Worm (Caenorhabditis elegans): Measurements from ENCODE around the gene gpa-9.

gpa-9 gene

ce11 chrV:12629743-12630142, 19.4 kb downstream of the gpa-9 start, which contains the start of gene F56H9.6:
Gene F56H9.6 (minus strand): TSS chrV:12629843.
- TF ChIP-seq efl-1 (optimal IDR thresholded peaks at IDR 0.05): no peak
- TF ChIP-seq efl-1 (GFP tag; optimal IDR thresholded peaks at IDR 0.05 in 1 of 2): no peak
- peak; percentile 31 for TF ChIP-seq blmp-1 (tag; optimal IDR thresholded peaks at IDR 0.05)

- TF ChIP-seq egl-27 (tag; optimal IDR thresholded peaks at IDR 0.05) (no peak), xbp-1 (tag; optimal IDR thresholded peaks at IDR 0.05) (no peak), skn-1 (tag; optimal IDR thresholded peaks at IDR 0.05) (no peak), ztf-4 (tag; optimal IDR thresholded peaks at IDR 0.05) (no peak), nhr-71 (tag; optimal IDR thresholded peaks at IDR 0.05) (no peak), pax-3 (tag; optimal IDR thresholded peaks at IDR 0.05) (no peak)
Measured at ce11 chrV:12624371-12624770, 24.7 kb downstream of the gpa-9 start, which contains the start of gene F56H9.9. Gene F56H9.9 (minus strand): TSS chrV:12624471.

- TF ChIP-seq egl-13 (tag; optimal IDR thresholded peaks at IDR 0.05) (no peak), skn-1 (tag; optimal IDR thresholded peaks at IDR 0.05) (no peak), ceh-82 (tag; optimal IDR thresholded peaks at IDR 0.05) (no peak), hlh-17 (GFP tag; optimal IDR thresholded peaks at IDR 0.05; ENCODE audit: borderline replicate concordance) (no peak), tlp-1 (tag; optimal IDR thresholded peaks at IDR 0.05) (no peak), lin-35 (GFP tag; optimal IDR thresholded peaks at IDR 0.05) (no peak), alr-1 (tag; optimal IDR thresholded peaks at IDR 0.05; ENCODE audit: borderline replicate concordance) (no peak), tbx-2 (tag; optimal IDR thresholded peaks at IDR 0.05) (no peak), nhr-237 (tag; optimal IDR thresholded peaks at IDR 0.05) (no peak), unc-86 (tag; optimal IDR thresholded peaks at IDR 0.05) (no peak), aha-1 (tag; optimal IDR thresholded peaks at IDR 0.05) (no peak), zag-1 (tag; optimal IDR thresholded peaks at IDR 0.05) (no peak), C04F5.9 (tag; optimal IDR thresholded peaks at IDR 0.05) (no peak)
Measured at ce11 chrV:12612118-12612517, 37.0 kb downstream of the gpa-9 start, which contains the start of gene cyc-2.2. Gene cyc-2.2 (minus strand): TSS chrV:12612218.

ce11 chrV:12611029-12611428, 38.1 kb downstream of the gpa-9 start, which contains the start of gene cubn-1:
Gene cubn-1 (plus strand): TSS chrV:12611329.
- TF ChIP-seq unc-86 (tag; optimal IDR thresholded peaks at IDR 0.05) (no peak), lin-13 (GFP tag; optimal IDR thresholded peaks at IDR 0.05) (no peak), tlp-1 (tag; optimal IDR thresholded peaks at IDR 0.05) (no peak), isw-1 (GFP tag; IDR thresholded peaks at IDR 0.05) (no peak), blmp-1 (tag; optimal IDR thresholded peaks at IDR 0.05) (no peak), nhr-85 (tag) (no peak), egl-27 (tag; optimal IDR thresholded peaks at IDR 0.05) (no peak), ama-1 (optimal IDR thresholded peaks at IDR 0.05) (no peak), jun-1 (tag; optimal IDR thresholded peaks at IDR 0.05) (no peak), nhr-71 (tag; optimal IDR thresholded peaks at IDR 0.05) (no peak), lir-3 (tag; optimal IDR thresholded peaks at IDR 0.05; ENCODE audit: poor library complexity) (no peak), unc-62 (GFP tag; optimal IDR thresholded peaks at IDR 0.05) (no peak), fkh-8 (tag; optimal IDR thresholded peaks at IDR 0.05) (no peak), nhr-84 (tag; optimal IDR thresholded peaks at IDR 0.05) (no peak), ceh-8 (GFP tag; optimal IDR thresholded peaks at IDR 0.05) (no peak), tbx-2 (tag; optimal IDR thresholded peaks at IDR 0.05) (no peak), egl-13 (tag; optimal IDR thresholded peaks at IDR 0.05) (no peak), nhr-28 (tag; optimal IDR thresholded peaks at IDR 0.05) (no peak), nhr-76 (tag; optimal IDR thresholded peaks at IDR 0.05) (no peak), ceh-82 (tag; optimal IDR thresholded peaks at IDR 0.05) (no peak)

ce11 chrV:12609526-12609925, 39.6 kb downstream of the gpa-9 start, which contains the start of gene ZC116.1:
Gene ZC116.1 (plus strand): TSS chrV:12609826.
- TF ChIP-seq unc-86 (tag; optimal IDR thresholded peaks at IDR 0.05): no peak
- TF ChIP-seq xbp-1 (tag; optimal IDR thresholded peaks at IDR 0.05): no peak
- no peak for TF ChIP-seq skn-1 (tag; optimal IDR thresholded peaks at IDR 0.05)
- no peak for TF ChIP-seq nhr-19 (GFP tag; conservative IDR thresholded peaks at IDR 0.05)
- no peak for TF ChIP-seq efl-3 (GFP tag; optimal IDR thresholded peaks at IDR 0.05)
- TF ChIP-seq ceh-90 (tag; optimal IDR thresholded peaks at IDR 0.05): no peak
- no peak for TF ChIP-seq nhr-237 (tag; optimal IDR thresholded peaks at IDR 0.05)
- TF ChIP-seq nhr-47 (tag; optimal IDR thresholded peaks at IDR 0.05): no peak
- TF ChIP-seq fkh-4 (tag; optimal IDR thresholded peaks at IDR 0.05; ENCODE audit: borderline replicate concordance): no peak
- no peak for TF ChIP-seq aha-1 (tag; optimal IDR thresholded peaks at IDR 0.05)
- no peak for TF ChIP-seq snpc-4 (tag; optimal IDR thresholded peaks at IDR 0.05)
- no peak for TF ChIP-seq irx-1 (tag; optimal IDR thresholded peaks at IDR 0.05)
- TF ChIP-seq ceh-82 (tag; optimal IDR thresholded peaks at IDR 0.05): no peak
- TF ChIP-seq egl-13 (tag; optimal IDR thresholded peaks at IDR 0.05): no peak
- no peak for TF ChIP-seq nhr-90 (tag; optimal IDR thresholded peaks at IDR 0.05; ENCODE audit: poor library complexity)
- no peak for TF ChIP-seq nhr-71 (tag; optimal IDR thresholded peaks at IDR 0.05)
- no peak for TF ChIP-seq snu-23 (GFP tag; optimal IDR thresholded peaks at IDR 0.05)
- TF ChIP-seq aly-2 (tag; optimal IDR thresholded peaks at IDR 0.05): no peak
- no peak for TF ChIP-seq lin-13 (GFP tag; optimal IDR thresholded peaks at IDR 0.05)

Measured in whole organism, L1 larva.